Worm (Caenorhabditis elegans) whole organism, L4 larva: ENCODE data around the gene pho-6.

Experiments used
- F49E8.2 ChIP-seq: sonication (generic microtip); optimal IDR thresholded peaks from 2 replicates; lab custom pipeline; 2016; ENCODE audit warnings: missing compliant biosample characterization, mild to moderate bottlenecking, missing genetic modification characterization, borderline replicate concordance
- ZK546.5 ChIP-seq, 2 experiments: sonication (generic microtip); optimal IDR thresholded peaks; 2 replicates each; lab custom pipeline; 2017; ENCODE audit warnings: missing biosample characterization in 2 of 2, missing genetic modification characterization in 2 of 2
- ama-1 ChIP-seq: fragments of 150-350 bp; optimal IDR thresholded peaks from 2 replicates; lab custom pipeline; 2014; ENCODE audit warnings: inconsistent platforms, mixed read lengths
- ceh-28 ChIP-seq: fragments of 150-350 bp; optimal IDR thresholded peaks from 2 replicates; lab custom pipeline; 2014; ENCODE audit warnings: missing biosample characterization, missing genetic modification reagents, missing genetic modification characterization
- ceh-82 ChIP-seq: sonication (generic microtip); optimal IDR thresholded peaks from 2 replicates; lab custom pipeline; 2017; ENCODE audit warnings: missing biosample characterization, missing genetic modification characterization
- daf-19 ChIP-seq: fragments of 200-800 bp; sonication (Bioruptor generic); conservative IDR thresholded peaks from 2 replicates; pipeline ENCODE4 v1.3.6; 2022; ENCODE audit warnings: missing genetic modification characterization, missing compliant biosample characterization
- hlh-30 ChIP-seq: sonication (generic microtip); optimal IDR thresholded peaks from 2 replicates; lab custom pipeline; 2017; ENCODE audit warnings: antibody characterized with exemption, mild to moderate bottlenecking, missing genetic modification characterization, missing compliant biosample characterization; ENCODE audit not compliant: insufficient read depth
- lin-13 ChIP-seq: fragments of 150-350 bp; optimal IDR thresholded peaks from 2 replicates; lab custom pipeline; 2014; ENCODE audit warnings: missing biosample characterization, missing genetic modification reagents, missing genetic modification characterization
- mdl-1 ChIP-seq, 2 experiments: fragments of 150-350 bp in 1 of 2; sonication (generic microtip) in 1 of 2; optimal IDR thresholded peaks; 2 replicates each; lab custom pipeline; 2014 to 2017; ENCODE audit warnings: missing biosample characterization in 2 of 2, missing genetic modification characterization in 2 of 2
- mep-1 ChIP-seq: fragments of 150-350 bp; sonication (generic microtip); optimal IDR thresholded peaks from 3 replicates; lab custom pipeline; 2014; ENCODE audit warnings: missing biosample characterization, missing genetic modification characterization
- nhr-237 ChIP-seq: sonication (generic microtip); optimal IDR thresholded peaks from 2 replicates; lab custom pipeline; 2017; ENCODE audit warnings: missing biosample characterization, missing genetic modification characterization
- pha-4 ChIP-seq, 2 experiments: fragments of 150-350 bp in 1 of 2; fragments of 200-800 bp in 1 of 2; sonication (Bioruptor generic) in 1 of 2; IDR thresholded peaks in 1 of 2; optimal IDR thresholded peaks in 1 of 2; 2 replicates each; pipeline versions ENCODE4 v1.3.6 to Lab custom; 2014 to 2022; ENCODE audit warnings: missing genetic modification characterization in 2 of 2, missing genetic modification reagents in 2 of 2, missing biosample characterization in 1 of 2, missing compliant biosample characterization in 1 of 2
- sdz-12 ChIP-seq: fragments of 200-800 bp; sonication (Bioruptor generic); optimal IDR thresholded peaks from 2 replicates; lab custom pipeline; 2018; ENCODE audit warnings: mild to moderate bottlenecking, missing genetic modification characterization, missing compliant biosample characterization
- ztf-11 ChIP-seq: fragments of 150-350 bp; optimal IDR thresholded peaks from 2 replicates; lab custom pipeline; 2014; ENCODE audit warnings: missing biosample characterization, missing genetic modification characterization

ce11 chrV:8394357-8394850 lies at the start of gene pho-6, which contains the start of gene F52E1.3:
- TF ChIP-seq ztf-11 (tag; lab: Kevin White, UChicago): no peak
- no peak for TF ChIP-seq hlh-30 (tag; lab: Kevin White, UChicago)
- TF ChIP-seq ceh-28 (tag; lab: Kevin White, UChicago): no peak
- no peak for TF ChIP-seq F49E8.2 (tag; lab: Kevin White, UChicago)
- no peak for TF ChIP-seq mdl-1 (tag; optimal IDR thresholded peaks at IDR 0.05; lab: Kevin White, UChicago)
- TF ChIP-seq ZK546.5 (tag; optimal IDR thresholded peaks at IDR 0.05; lab: Kevin White, UChicago): no peak
- TF ChIP-seq mep-1 (tag; lab: Kevin White, UChicago): no peak
- TF ChIP-seq daf-19: no peak
- TF ChIP-seq ceh-82: no peak
- TF ChIP-seq nhr-237 (tag; lab: Kevin White, UChicago): no peak
- no peak for TF ChIP-seq lin-13 (GFP tag; lab: Kevin White, UChicago)
- no peak for TF ChIP-seq sdz-12 (GFP tag; lab: Kevin White, UChicago)
- no peak for TF ChIP-seq pha-4 (GFP tag; IDR thresholded peaks at IDR 0.05; lab: Robert Waterston, UW)
- no peak for TF ChIP-seq pha-4 (tag; optimal IDR thresholded peaks at IDR 0.05; lab: Kevin White, UChicago)
- no peak for TF ChIP-seq ama-1
